Fruit fly (Drosophila melanogaster) Kc167 (cell line): ENCODE data around the gene mRpL48.

Experiments used
- Myc ChIP-seq: fragments of >200 bp; optimal IDR thresholded peaks from 2 replicates; lab custom pipeline; 2017; ENCODE audit warnings: missing external identifiers
- Sin3A ChIP-seq: fragments of >200 bp; optimal IDR thresholded peaks from 2 replicates; lab custom pipeline; 2018; ENCODE audit warnings: missing external identifiers
- h ChIP-seq: fragments of >200 bp; optimal IDR thresholded peaks from 3 replicates; lab custom pipeline; 2018; ENCODE audit warnings: missing external identifiers
- insv ChIP-seq: fragments of >200 bp; optimal IDR thresholded peaks from 3 replicates; lab custom pipeline; 2018; ENCODE audit warnings: missing external identifiers
- psq ChIP-seq: fragments of >200 bp; optimal IDR thresholded peaks from 2 replicates; lab custom pipeline; 2017; ENCODE audit warnings: missing external identifiers
- ttk ChIP-seq: sonication (Bioruptor generic); optimal IDR thresholded peaks from 2 replicates; lab custom pipeline; 2017; ENCODE audit warnings: missing external identifiers

Gene mRpL48

DNA sequence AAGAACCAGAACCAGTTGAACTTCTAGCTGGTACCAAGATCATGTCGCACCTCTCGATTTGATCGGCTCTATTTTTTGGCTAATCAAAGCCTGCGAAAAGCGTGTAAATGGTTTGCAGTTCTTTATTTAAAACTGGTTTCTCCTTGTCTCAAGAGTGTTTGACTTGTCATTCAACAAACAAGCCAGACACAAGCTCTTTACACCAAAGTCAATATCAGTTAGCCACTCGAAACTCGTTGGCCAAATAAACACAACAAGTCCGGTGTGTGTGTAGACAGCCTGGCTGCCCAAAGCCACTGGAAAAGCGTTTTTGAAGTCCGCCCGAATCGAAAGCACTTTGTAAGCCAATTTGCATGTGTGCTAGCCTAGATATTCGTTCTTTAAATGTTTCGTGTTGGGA lies 29.8 kb downstream of the mRpL48 start:
- TF ChIP-seq Myc (lab: Kevin White, UChicago) (no peak), psq (no peak), ttk (lab: Kevin White, UChicago) (no peak), insv (lab: Kevin White, UChicago) (no peak), h (lab: Kevin White, UChicago) (no peak), Sin3A (lab: Kevin White, UChicago) (no peak)

DNA sequence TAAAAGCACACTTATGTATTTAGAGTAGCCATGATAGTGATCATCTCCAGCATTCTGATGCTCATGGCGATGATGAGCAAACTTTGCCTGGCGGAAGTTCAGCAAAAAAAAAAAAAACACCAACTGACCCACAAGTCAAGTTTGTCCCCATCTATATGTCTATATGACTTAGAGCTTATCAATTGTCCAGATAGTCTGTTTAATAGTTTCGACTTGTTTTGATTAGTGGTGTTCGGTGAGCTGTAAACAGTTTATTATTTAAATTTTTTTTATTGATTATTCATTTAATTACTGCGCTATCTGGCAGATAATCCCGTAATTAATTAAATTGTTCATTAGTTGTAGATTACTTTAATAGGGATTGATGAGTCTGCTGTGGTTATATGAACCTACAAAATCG lies 33.5 kb downstream of the mRpL48 start:
- TF ChIP-seq h (lab: Kevin White, UChicago) (no peak), ttk (lab: Kevin White, UChicago) (no peak), insv (lab: Kevin White, UChicago) (no peak), Sin3A (lab: Kevin White, UChicago) (no peak), Myc (lab: Kevin White, UChicago) (no peak), psq (no peak)

DNA sequence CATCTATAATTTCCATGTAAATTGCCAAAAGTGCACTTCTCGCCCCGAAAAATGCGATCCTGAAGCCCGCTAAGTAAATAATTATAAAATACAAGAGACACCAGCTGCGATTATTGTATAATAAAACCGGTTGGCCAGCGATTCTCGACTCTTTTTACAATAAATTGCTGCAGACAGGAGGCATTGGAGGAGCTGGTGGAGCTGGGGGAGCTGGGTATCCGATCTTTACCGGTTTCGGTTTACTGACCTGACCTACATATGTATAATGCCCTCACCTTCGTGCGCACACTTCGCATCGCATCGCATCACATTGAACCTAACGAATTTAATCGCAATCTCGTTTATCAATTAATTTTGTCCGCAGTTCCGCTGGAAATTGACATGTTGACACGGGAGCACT lies 38.1 kb downstream of the mRpL48 start:
- TF ChIP-seq Sin3A (lab: Kevin White, UChicago) (no peak), psq (no peak), ttk (lab: Kevin White, UChicago) (no peak), h (lab: Kevin White, UChicago) (no peak), insv (lab: Kevin White, UChicago) (no peak), Myc (lab: Kevin White, UChicago) (no peak)

dm6 chr2L:1751953-1752352 lies 41.7 kb downstream of the mRpL48 start, which contains the start of the genes CG17712 and CG17648:
Gene CG17712, minus strand, starts transcription at chr2L:1752122.
Gene CG17648, plus strand, starts transcription at chr2L:1752308.
- no peak for TF ChIP-seq psq
- TF ChIP-seq ttk (lab: Kevin White, UChicago), result no peak
- no peak for TF ChIP-seq Myc (lab: Kevin White, UChicago)
- no peak for TF ChIP-seq insv (lab: Kevin White, UChicago)

DNA sequence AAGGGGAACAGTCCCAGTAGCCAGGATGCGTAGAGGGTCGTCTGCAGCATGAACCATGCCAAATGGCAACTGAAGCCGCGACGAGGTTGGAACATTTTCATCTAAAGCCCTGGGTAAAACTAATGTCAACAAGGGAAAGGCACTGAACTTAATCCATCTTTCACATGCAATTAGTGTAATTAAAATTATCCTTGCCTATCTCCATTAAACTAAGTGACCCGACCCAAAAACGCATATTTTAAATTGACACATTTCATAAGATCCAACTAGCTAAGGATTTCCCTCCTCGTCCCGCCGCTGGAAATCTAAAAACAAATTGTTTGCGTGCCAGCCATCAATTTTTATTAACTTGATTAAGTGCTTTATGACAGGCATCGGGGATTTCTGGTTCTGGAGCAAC lies 46.1 kb downstream of the mRpL48 start, which contains the start of gene Gr22f:
Gene Gr22f (minus strand): TSS at position 101 of the 400 bp plus-strand sequence.
- TF ChIP-seq psq (no peak), Sin3A (lab: Kevin White, UChicago) (no peak), Myc (lab: Kevin White, UChicago) (no peak), ttk (lab: Kevin White, UChicago) (no peak), insv (lab: Kevin White, UChicago) (no peak), h (lab: Kevin White, UChicago) (no peak)

DNA sequence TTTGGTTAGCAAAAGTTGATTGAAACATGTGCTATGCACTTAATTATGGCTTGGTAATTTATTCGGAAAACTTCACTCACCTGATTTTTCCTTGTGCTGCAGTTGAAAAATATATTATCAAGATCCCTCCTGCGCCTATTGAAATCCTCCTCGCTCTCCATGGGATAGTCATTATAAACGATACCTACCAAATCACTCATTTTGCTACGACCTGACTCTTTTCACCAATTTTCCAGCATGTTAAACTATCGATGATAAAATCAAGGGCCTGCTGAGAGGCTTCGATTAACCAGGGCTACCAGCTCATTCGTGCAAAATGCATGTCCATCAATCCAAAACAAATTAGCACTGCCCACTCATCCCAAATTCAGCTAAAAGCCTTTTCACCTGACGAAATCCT lies 48.6 kb downstream of the mRpL48 start, which contains the start of gene CG17650:
Gene CG17650 (minus strand): TSS at position 241 of the 400 bp plus-strand sequence.
- no peak for TF ChIP-seq Myc (lab: Kevin White, UChicago)
- no peak for TF ChIP-seq insv (lab: Kevin White, UChicago)
- no peak for TF ChIP-seq ttk (lab: Kevin White, UChicago)
- no peak for TF ChIP-seq Sin3A (lab: Kevin White, UChicago)
- no peak for TF ChIP-seq psq
- no peak for TF ChIP-seq h (lab: Kevin White, UChicago)
